Worm (Caenorhabditis elegans) whole organism, L1 larva: Measurements from ENCODE around the gene suca-1.
A peak's percentile ranks its signal among the peaks of the same experiment; 100 is the strongest.

Source experiments
- C34B4.2 ChIP-seq: sonication (generic microtip); optimal IDR thresholded peaks from 2 replicates; lab custom pipeline; 2017; ENCODE audit warnings: mild to moderate bottlenecking, missing genetic modification characterization, missing compliant biosample characterization
- blmp-1 ChIP-seq: fragments of 150-350 bp; optimal IDR thresholded peaks from 2 replicates; lab custom pipeline; 2014; ENCODE audit warnings: missing biosample characterization, missing genetic modification characterization
- ceh-82 ChIP-seq, 3 experiments: fragments of 150-350 bp in 1 of 3; sonication (generic microtip) in 2 of 3; optimal IDR thresholded peaks; 2 replicates each; lab custom pipeline; 2014 to 2017; ENCODE audit warnings: missing biosample characterization in 3 of 3, missing genetic modification characterization in 3 of 3
- lin-39 ChIP-seq: fragments of 150-350 bp; optimal IDR thresholded peaks from 2 replicates; lab custom pipeline; 2014; ENCODE audit warnings: missing biosample characterization, missing genetic modification reagents, missing genetic modification characterization
- lir-3 ChIP-seq: sonication (generic microtip); optimal IDR thresholded peaks from 2 replicates; lab custom pipeline; 2016; ENCODE audit warnings: mild to moderate bottlenecking, missing genetic modification characterization, moderate library complexity, missing compliant biosample characterization; ENCODE audit not compliant: poor library complexity
- mab-9 ChIP-seq: fragments of 200-800 bp; sonication (Bioruptor generic); IDR thresholded peaks from 2 replicates; pipeline ENCODE4 v1.3.6; 2022; ENCODE audit warnings: missing genetic modification reagents, missing genetic modification characterization, missing compliant biosample characterization
- nhr-20 ChIP-seq: sonication (generic microtip); optimal IDR thresholded peaks from 2 replicates; lab custom pipeline; 2016; ENCODE audit warnings: mild to moderate bottlenecking, missing genetic modification characterization, missing compliant biosample characterization
- nhr-71 ChIP-seq: sonication (generic microtip); optimal IDR thresholded peaks from 2 replicates; lab custom pipeline; 2016; ENCODE audit warnings: mild to moderate bottlenecking, missing genetic modification characterization, moderate library complexity, missing compliant biosample characterization
- unc-62 ChIP-seq: fragments of 150-350 bp; optimal IDR thresholded peaks from 2 replicates; lab custom pipeline; 2014; ENCODE audit warnings: missing biosample characterization, missing genetic modification reagents, missing genetic modification characterization

DNA sequence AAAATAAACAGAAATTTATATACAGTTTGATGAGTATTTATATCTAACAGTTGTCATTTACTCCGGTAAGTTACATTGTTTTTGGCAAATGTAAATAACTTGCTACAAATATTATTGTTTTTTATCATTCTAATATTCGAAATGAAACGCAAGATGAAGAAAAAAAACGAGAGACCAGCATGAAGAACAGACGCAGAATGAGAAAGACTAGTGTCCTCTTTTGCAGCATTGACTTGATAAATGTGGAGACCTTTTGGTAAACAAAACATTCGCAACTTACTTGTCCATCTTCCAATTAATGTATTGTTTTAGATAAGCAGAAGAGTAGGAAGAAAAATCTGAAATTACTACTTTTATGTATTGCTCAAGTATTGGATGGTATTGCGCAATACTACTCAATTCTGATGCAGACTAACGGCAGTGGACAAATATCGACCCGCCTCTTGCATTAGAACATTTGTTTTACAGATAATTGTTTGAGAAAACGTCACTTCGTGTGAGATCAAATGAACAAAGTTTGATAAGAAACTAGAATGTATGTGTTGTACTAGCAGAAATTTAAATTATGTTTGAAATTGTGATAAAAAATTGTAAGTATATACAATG, 22.7 kb downstream of the suca-1 start, which contains the start of gene pgp-6:
- TF ChIP-seq mab-9 (no peak), nhr-71 (tag; lab: Kevin White, UChicago) (no peak), ceh-82 (tag; optimal IDR thresholded peaks at IDR 0.05; lab: Kevin White, UChicago) (no peak), lin-39 (tag; lab: Kevin White, UChicago) (no peak), nhr-20 (tag; lab: Kevin White, UChicago) (peak; percentile 44), unc-62 (GFP tag; lab: Kevin White, UChicago) (no peak), lir-3 (no peak), blmp-1 (tag; lab: Kevin White, UChicago) (no peak), C34B4.2 (tag; lab: Kevin White, UChicago) (no peak)
